Worm (Caenorhabditis elegans) whole organism, L1 larva: Measurements from ENCODE around the gene C33A11.2.

Experiments used
- C16A3.4 ChIP-seq: fragments of 150-350 bp; optimal IDR thresholded peaks from 2 replicates; lab custom pipeline; 2014; ENCODE audit warnings: missing biosample characterization, missing genetic modification characterization
- Y116A8C.19 ChIP-seq: sonication (generic microtip); optimal IDR thresholded peaks from 2 replicates; lab custom pipeline; 2016; ENCODE audit warnings: missing compliant biosample characterization, missing genetic modification characterization, borderline replicate concordance
- alr-1 ChIP-seq: fragments of 200-800 bp; sonication (Bioruptor generic); optimal IDR thresholded peaks from 2 replicates; lab custom pipeline; 2018; ENCODE audit warnings: borderline replicate concordance, mild to moderate bottlenecking, missing genetic modification characterization, missing compliant biosample characterization
- blmp-1 ChIP-seq: fragments of 150-350 bp; optimal IDR thresholded peaks from 2 replicates; lab custom pipeline; 2014; ENCODE audit warnings: missing biosample characterization, missing genetic modification characterization
- ceh-8 ChIP-seq: fragments of 200-800 bp; sonication (Bioruptor generic); optimal IDR thresholded peaks from 2 replicates; lab custom pipeline; 2018; ENCODE audit warnings: mild to moderate bottlenecking, missing genetic modification characterization, moderate library complexity, missing compliant biosample characterization
- ceh-90 ChIP-seq: sonication (generic microtip); optimal IDR thresholded peaks from 2 replicates; lab custom pipeline; 2016; ENCODE audit warnings: missing genetic modification characterization, missing compliant biosample characterization
- ces-1 ChIP-seq: fragments of 150-350 bp; optimal IDR thresholded peaks from 2 replicates; lab custom pipeline; 2014; ENCODE audit warnings: missing biosample characterization, missing genetic modification reagents, missing genetic modification characterization
- efl-1 ChIP-seq, 4 experiments: fragments of 150-350 bp; optimal IDR thresholded peaks in 3 of 4; peaks in 1 of 4; 1 replicate in 1 of 4; 2 replicates in 3 of 4; lab custom pipeline; 2014; ENCODE audit warnings: missing biosample characterization in 2 of 4, missing genetic modification characterization in 2 of 4, missing genetic modification reagents in 2 of 4
- efl-3 ChIP-seq: fragments of 200-800 bp; sonication (Bioruptor generic); optimal IDR thresholded peaks from 2 replicates; lab custom pipeline; 2018; ENCODE audit warnings: mild to moderate bottlenecking, missing genetic modification characterization, missing compliant biosample characterization
- egl-13 ChIP-seq: sonication (generic microtip); optimal IDR thresholded peaks from 2 replicates; lab custom pipeline; 2016; ENCODE audit warnings: missing genotype, missing genetic modification reagents, missing genetic modification characterization, missing compliant biosample characterization
- egl-27 ChIP-seq, 2 experiments: fragments of 150-350 bp in 1 of 2; sonication (generic microtip); optimal IDR thresholded peaks; 3 replicates each; lab custom pipeline; 2017 to 2018; ENCODE audit warnings: missing biosample characterization in 2 of 2, missing genetic modification characterization in 2 of 2, missing genetic modification reagents in 2 of 2
- elt-2 ChIP-seq: sonication (generic microtip); optimal IDR thresholded peaks from 2 replicates; lab custom pipeline; 2016; ENCODE audit warnings: missing genetic modification characterization, mild to moderate bottlenecking, inconsistent platforms, missing compliant biosample characterization, missing genetic modification reagents
- elt-3 ChIP-seq, 6 experiments: fragments of 150-350 bp in 1 of 6; sonication (generic microtip); optimal IDR thresholded peaks; 2 replicates each; lab custom pipeline; 2017 to 2018; ENCODE audit warnings: missing biosample characterization in 6 of 6, missing genetic modification characterization in 6 of 6, inconsistent platforms in 1 of 6
- ets-5 ChIP-seq: fragments of 200-800 bp; sonication (Bioruptor generic); IDR thresholded peaks from 2 replicates; pipeline ENCODE4 v1.3.6; 2022; ENCODE audit warnings: missing genetic modification characterization, missing compliant biosample characterization
- fkh-10 ChIP-seq: sonication (generic microtip); optimal IDR thresholded peaks from 2 replicates; lab custom pipeline; 2017; ENCODE audit warnings: missing biosample characterization, missing genetic modification reagents, missing genetic modification characterization
- fkh-4 ChIP-seq: sonication (generic microtip); optimal IDR thresholded peaks from 2 replicates; lab custom pipeline; 2016; ENCODE audit warnings: missing compliant biosample characterization, missing genetic modification characterization, borderline replicate concordance
- fkh-8 ChIP-seq: sonication (generic microtip); optimal IDR thresholded peaks from 2 replicates; lab custom pipeline; 2016; ENCODE audit warnings: mild to moderate bottlenecking, missing genetic modification characterization, missing compliant biosample characterization
- fos-1 ChIP-seq: fragments of 150-350 bp; optimal IDR thresholded peaks from 2 replicates; lab custom pipeline; 2014; ENCODE audit warnings: missing biosample characterization, missing genetic modification characterization
- grh-1 ChIP-seq: fragments of 200-800 bp; sonication (Bioruptor generic); IDR thresholded peaks from 2 replicates; pipeline ENCODE4 v1.3.6; 2022; ENCODE audit warnings: missing genetic modification reagents, missing genetic modification characterization, missing compliant biosample characterization
- hlh-17 ChIP-seq: fragments of 200-800 bp; sonication (Bioruptor generic); optimal IDR thresholded peaks from 2 replicates; lab custom pipeline; 2018; ENCODE audit warnings: missing genetic modification characterization, mild to moderate bottlenecking, missing compliant biosample characterization, moderate library complexity, borderline replicate concordance
- irx-1 ChIP-seq: sonication (generic microtip); optimal IDR thresholded peaks from 2 replicates; lab custom pipeline; 2016; ENCODE audit warnings: missing genetic modification characterization, missing compliant biosample characterization
- isw-1 ChIP-seq: fragments of 200-800 bp; sonication (Bioruptor generic); IDR thresholded peaks from 2 replicates; pipeline ENCODE4 v1.3.6; 2022; ENCODE audit warnings: missing genetic modification characterization, missing compliant biosample characterization
- lin-14 ChIP-seq: fragments of 200-800 bp; sonication (Bioruptor generic); optimal IDR thresholded peaks from 2 replicates; lab custom pipeline; 2018; ENCODE audit warnings: mild to moderate bottlenecking, missing genetic modification characterization, moderate library complexity, missing compliant biosample characterization
- lin-15B ChIP-seq: fragments of 150-350 bp; sonication (generic microtip); optimal IDR thresholded peaks from 3 replicates; lab custom pipeline; 2014; ENCODE audit warnings: missing biosample characterization, missing genetic modification characterization
- lin-35 ChIP-seq, 2 experiments: fragments of 150-350 bp; optimal IDR thresholded peaks; 2 replicates each; lab custom pipeline; 2014; ENCODE audit warnings: missing biosample characterization in 2 of 2, missing genetic modification characterization in 2 of 2, missing genetic modification reagents in 2 of 2
- lsy-2 ChIP-seq, 2 experiments: fragments of 150-350 bp; optimal IDR thresholded peaks; 2 replicates each; lab custom pipeline; 2014; ENCODE audit warnings: missing biosample characterization in 2 of 2, missing genetic modification characterization in 2 of 2
- mdl-1 ChIP-seq, 2 experiments: fragments of 150-350 bp; optimal IDR thresholded peaks; 2 replicates each; lab custom pipeline; 2014 to 2017; ENCODE audit warnings: missing biosample characterization in 2 of 2, missing genetic modification characterization in 2 of 2, inconsistent platforms in 1 of 2
- mep-1 ChIP-seq: fragments of 150-350 bp; optimal IDR thresholded peaks from 2 replicates; lab custom pipeline; 2014; ENCODE audit warnings: missing biosample characterization, missing genetic modification characterization
- nhr-11 ChIP-seq: fragments of 150-350 bp; optimal IDR thresholded peaks from 2 replicates; lab custom pipeline; 2014; ENCODE audit warnings: missing biosample characterization, missing genetic modification characterization
- nhr-19 ChIP-seq: fragments of 200-800 bp; sonication (Bioruptor generic); conservative IDR thresholded peaks from 2 replicates; pipeline ENCODE4 v1.3.6; 2022; ENCODE audit warnings: missing genetic modification characterization, missing compliant biosample characterization
- nhr-47 ChIP-seq: sonication (generic microtip); optimal IDR thresholded peaks from 2 replicates; lab custom pipeline; 2016; ENCODE audit warnings: mild to moderate bottlenecking, missing genetic modification characterization, moderate library complexity, missing compliant biosample characterization
- nhr-71 ChIP-seq: sonication (generic microtip); optimal IDR thresholded peaks from 2 replicates; lab custom pipeline; 2016; ENCODE audit warnings: mild to moderate bottlenecking, missing genetic modification characterization, moderate library complexity, missing compliant biosample characterization
- nhr-76 ChIP-seq: sonication (generic microtip); optimal IDR thresholded peaks from 2 replicates; lab custom pipeline; 2017; ENCODE audit warnings: missing biosample characterization, missing genetic modification characterization
- nhr-85 ChIP-seq: sonication (generic microtip); peaks from one replicate; lab custom pipeline; 2016; ENCODE audit warnings: missing genetic modification characterization, inconsistent platforms, missing compliant biosample characterization
- nhr-90 ChIP-seq: sonication (generic microtip); optimal IDR thresholded peaks from 2 replicates; lab custom pipeline; 2016; ENCODE audit warnings: mild to moderate bottlenecking, missing genetic modification characterization, missing compliant biosample characterization; ENCODE audit not compliant: poor library complexity
- pag-3 ChIP-seq: sonication (generic microtip); optimal IDR thresholded peaks from 2 replicates; lab custom pipeline; 2017; ENCODE audit warnings: missing genetic modification characterization, mild to moderate bottlenecking, missing compliant biosample characterization, antibody characterized with exemption, borderline replicate concordance; ENCODE audit not compliant: insufficient read depth
- pax-3 ChIP-seq: fragments of 200-800 bp; sonication (Bioruptor generic); optimal IDR thresholded peaks from 2 replicates; lab custom pipeline; 2018; ENCODE audit warnings: mild to moderate bottlenecking, missing genetic modification characterization, moderate library complexity, missing compliant biosample characterization
- rnt-1 ChIP-seq: sonication (generic microtip); optimal IDR thresholded peaks from 2 replicates; lab custom pipeline; 2016; ENCODE audit warnings: mild to moderate bottlenecking, missing genetic modification characterization, moderate library complexity, missing compliant biosample characterization
- snpc-4 ChIP-seq: fragments of 150-350 bp; optimal IDR thresholded peaks from 2 replicates; lab custom pipeline; 2014; ENCODE audit warnings: missing biosample characterization, missing genetic modification characterization
- sox-4 ChIP-seq: sonication (generic microtip); optimal IDR thresholded peaks from 2 replicates; lab custom pipeline; 2016; ENCODE audit warnings: missing genetic modification characterization, missing compliant biosample characterization
- swsn-7 ChIP-seq: sonication (generic microtip); optimal IDR thresholded peaks from 2 replicates; lab custom pipeline; 2016; ENCODE audit warnings: missing genetic modification characterization, missing compliant biosample characterization
- unc-86 ChIP-seq: sonication (generic microtip); optimal IDR thresholded peaks from 2 replicates; lab custom pipeline; 2016; ENCODE audit warnings: missing genetic modification characterization, missing compliant biosample characterization
- vab-15 ChIP-seq: sonication (generic microtip); optimal IDR thresholded peaks from 2 replicates; lab custom pipeline; 2017; ENCODE audit warnings: missing genotype, mild to moderate bottlenecking, missing genetic modification characterization, missing compliant biosample characterization
- xbp-1 ChIP-seq: sonication (generic microtip); optimal IDR thresholded peaks from 2 replicates; lab custom pipeline; 2016; ENCODE audit warnings: missing genetic modification characterization, missing compliant biosample characterization
- zip-4 ChIP-seq: fragments of 200-800 bp; sonication (Bioruptor generic); optimal IDR thresholded peaks from 2 replicates; lab custom pipeline; 2018; ENCODE audit warnings: mild to moderate bottlenecking, missing genetic modification characterization, moderate library complexity, missing compliant biosample characterization
- ztf-11 ChIP-seq, 2 experiments: sonication (generic microtip); optimal IDR thresholded peaks; 2 replicates each; lab custom pipeline; 2016 to 2017; ENCODE audit warnings: missing genetic modification characterization in 2 of 2, missing biosample characterization in 1 of 2, missing compliant biosample characterization in 1 of 2
- ztf-4 ChIP-seq: fragments of 150-350 bp; optimal IDR thresholded peaks from 2 replicates; lab custom pipeline; 2014; ENCODE audit warnings: missing biosample characterization, missing genetic modification characterization

Gene C33A11.2

DNA sequence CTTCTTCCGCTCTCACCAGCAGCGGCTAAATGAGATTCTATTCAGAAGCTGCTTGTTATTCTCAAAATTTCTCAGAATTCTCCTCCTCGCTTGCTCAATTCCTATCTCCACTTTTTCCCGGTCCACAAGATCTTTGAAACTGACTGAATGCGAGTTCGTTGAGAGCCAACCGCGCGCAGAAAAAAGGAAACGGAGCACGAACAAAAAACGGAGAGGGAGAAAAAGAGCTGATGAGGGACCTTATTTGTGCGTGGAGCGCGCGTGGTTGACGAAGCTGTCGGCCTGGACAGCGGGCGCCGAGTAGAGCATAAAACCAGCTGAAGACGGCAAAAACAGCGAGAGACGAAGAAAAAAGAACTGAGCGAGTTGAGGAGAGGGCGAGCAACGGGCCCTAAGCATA, 23.7 kb upstream of the C33A11.2 start:
- TF ChIP-seq zip-4 (GFP tag; lab: Kevin White, UChicago) (no peak), swsn-7 (tag; lab: Kevin White, UChicago) (peak; percentile 13), elt-2 (tag; lab: Kevin White, UChicago) (no peak), lin-35 (GFP tag; optimal IDR thresholded peaks at IDR 0.05; lab: Kevin White, UChicago) (peak in 1 of 2 experiments; percentile 25), nhr-71 (tag; lab: Kevin White, UChicago) (peak; percentile 55), ets-5 (no peak), isw-1 (GFP tag; lab: Robert Waterston, UW) (no peak), nhr-76 (tag; lab: Kevin White, UChicago) (no peak), hlh-17 (GFP tag; lab: Kevin White, UChicago) (no peak), nhr-90 (no peak), nhr-47 (peak; percentile 55), lin-14 (GFP tag; lab: Kevin White, UChicago) (peak; percentile 90), fkh-4 (tag; lab: Kevin White, UChicago) (no peak), mdl-1 (tag; optimal IDR thresholded peaks at IDR 0.05; lab: Kevin White, UChicago) (no peak), ceh-90 (tag; lab: Kevin White, UChicago) (no peak), snpc-4 (tag; lab: Kevin White, UChicago) (no peak), egl-13 (tag; lab: Kevin White, UChicago) (peak; percentile 12), fkh-8 (peak; percentile 32), xbp-1 (tag; lab: Kevin White, UChicago) (no peak), rnt-1 (tag; lab: Kevin White, UChicago) (peak; percentile 21), fkh-10 (peak; percentile 93), ceh-8 (GFP tag; lab: Kevin White, UChicago) (no peak), unc-86 (tag; lab: Kevin White, UChicago) (peak; percentile 45), sox-4 (tag; lab: Kevin White, UChicago) (no peak), blmp-1 (tag; lab: Kevin White, UChicago) (no peak), vab-15 (no peak), C16A3.4 (tag; lab: Kevin White, UChicago) (no peak), lsy-2 (tag; optimal IDR thresholded peaks at IDR 0.05; lab: Kevin White, UChicago) (peak in 1 of 2 experiments; percentile 16), pax-3 (tag; lab: Kevin White, UChicago) (no peak), ztf-11 (tag; optimal IDR thresholded peaks at IDR 0.05; lab: Kevin White, UChicago) (no peak), efl-1 (optimal IDR thresholded peaks at IDR 0.05; lab: Kevin White, UChicago) (no peak), efl-1 (GFP tag; optimal IDR thresholded peaks at IDR 0.05 in 1 of 2; lab: Kevin White, UChicago) (peak in 1 of 2 experiments; percentile 34)

DNA sequence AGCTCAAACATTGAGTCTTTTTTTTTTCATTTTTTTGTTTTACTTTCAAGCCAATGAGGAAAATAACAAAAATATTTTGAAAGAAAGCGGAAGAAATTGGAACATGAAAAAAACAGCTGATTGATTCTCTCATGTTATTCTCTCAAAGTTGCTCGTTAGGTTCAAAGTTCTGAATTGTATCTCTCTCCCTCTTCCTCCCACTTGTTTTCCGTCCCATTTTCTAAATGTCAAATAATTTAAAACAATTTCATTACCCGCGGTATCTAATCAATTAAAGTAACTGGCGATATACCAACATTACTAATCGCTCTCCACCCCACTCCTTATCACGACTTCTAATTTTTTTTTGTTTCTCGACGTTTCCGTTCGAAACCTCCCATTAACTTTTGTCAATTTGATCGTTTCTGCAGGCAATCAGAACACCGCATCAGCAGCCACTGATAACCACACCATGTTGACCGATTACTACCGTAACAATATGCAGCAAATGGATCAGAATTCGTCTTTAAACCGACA, 23.0 kb upstream of the C33A11.2 start:
- TF ChIP-seq ces-1 (GFP tag; lab: Kevin White, UChicago) = no peak
- TF ChIP-seq nhr-19 (GFP tag; lab: Robert Waterston, UW) = peak; percentile 14
- TF ChIP-seq nhr-71 (tag; lab: Kevin White, UChicago) = no peak
- TF ChIP-seq mep-1 (tag; lab: Kevin White, UChicago) = peak; percentile 4
- peak in 4 of 6 experiments; percentile 5 to 77 (median 48) for TF ChIP-seq elt-3 (tag; optimal IDR thresholded peaks at IDR 0.05; lab: Kevin White, UChicago)
- TF ChIP-seq nhr-85 (tag; lab: Kevin White, UChicago) = peak; percentile 57

DNA sequence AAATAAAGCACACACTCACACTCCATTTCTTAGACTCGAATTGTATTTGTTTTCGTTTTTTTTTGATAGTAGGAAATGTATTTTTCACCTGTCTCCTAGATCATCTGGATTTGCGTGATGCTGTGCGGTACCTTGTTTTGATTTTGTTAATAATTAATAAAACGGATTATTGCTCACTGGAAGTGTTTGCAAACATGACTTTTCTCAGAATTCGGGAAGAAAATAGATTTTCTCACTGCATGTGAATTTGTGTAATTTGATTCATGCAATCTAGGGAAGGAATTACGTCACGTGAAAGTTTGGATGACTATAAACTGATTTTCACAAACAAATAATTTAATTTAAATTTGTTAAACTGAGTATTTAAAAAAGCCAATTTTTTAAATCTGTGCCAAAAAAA, 21.8 kb upstream of the C33A11.2 start:
- TF ChIP-seq ztf-4 (tag; lab: Kevin White, UChicago) (peak; percentile 28), nhr-11 (tag; lab: Kevin White, UChicago) (no peak), xbp-1 (tag; lab: Kevin White, UChicago) (peak; percentile 11), mdl-1 (tag; optimal IDR thresholded peaks at IDR 0.05; lab: Kevin White, UChicago) (no peak), alr-1 (no peak), nhr-71 (tag; lab: Kevin White, UChicago) (peak; percentile 72), fkh-8 (peak; percentile 76), mep-1 (tag; lab: Kevin White, UChicago) (peak; percentile 35), Y116A8C.19 (tag; lab: Kevin White, UChicago) (no peak), fkh-4 (tag; lab: Kevin White, UChicago) (no peak), pag-3 (tag; lab: Kevin White, UChicago) (no peak), swsn-7 (tag; lab: Kevin White, UChicago) (peak; percentile 17), efl-3 (no peak), irx-1 (tag; lab: Kevin White, UChicago) (no peak), lin-15B (tag; lab: Kevin White, UChicago) (no peak), zip-4 (GFP tag; lab: Kevin White, UChicago) (no peak), egl-27 (tag; optimal IDR thresholded peaks at IDR 0.05; lab: Kevin White, UChicago) (no peak), isw-1 (GFP tag; lab: Robert Waterston, UW) (no peak; the same call in 1 of the 2 replicates), grh-1 (no peak), fos-1 (no peak)
